Fruit fly (Drosophila melanogaster): ENCODE measurements around the gene CG5131.

The CG5131 gene

DNA sequence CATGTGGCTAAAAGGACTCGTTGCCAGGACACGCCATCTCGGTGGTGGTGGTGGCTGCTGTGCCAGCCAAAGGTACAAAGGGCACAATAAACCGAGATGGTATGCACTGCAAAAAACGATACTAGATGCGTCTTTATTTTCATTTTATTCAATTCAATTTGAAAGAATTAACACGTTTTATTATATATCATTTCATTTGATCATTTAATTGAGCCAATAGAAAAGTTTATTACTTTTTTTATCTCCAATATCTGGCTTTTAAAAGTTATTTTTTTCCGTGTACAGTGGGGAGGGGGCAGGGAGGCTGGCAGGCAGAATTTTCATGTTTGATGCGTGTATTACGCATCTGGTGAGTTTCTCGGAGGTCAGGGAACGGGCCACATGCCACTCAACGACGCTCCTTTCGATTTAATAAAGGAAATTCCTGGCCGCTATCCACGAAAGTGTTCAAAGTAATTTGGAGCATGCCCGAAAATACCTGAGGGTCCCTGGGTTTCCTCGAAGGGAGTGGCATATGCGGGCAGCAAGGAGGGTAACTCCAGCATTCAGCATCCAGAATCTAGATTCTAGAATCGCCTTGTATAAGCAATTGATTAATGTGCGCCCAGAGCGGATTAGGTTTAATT, 29.9 kb downstream of the CG5131 start (continued):
- TF ChIP-seq ind (GFP tag; optimal IDR thresholded peaks at IDR 0.05) (peak; percentile 78), ap (GFP tag; IDR thresholded peaks at IDR 0.05) (peak; percentile 77), Mad (GFP tag; optimal IDR thresholded peaks at IDR 0.05) (no peak), cato (GFP tag; optimal IDR thresholded peaks at IDR 0.05; ENCODE audit: borderline replicate concordance) (peak; percentile 59), Awh (GFP tag; IDR thresholded peaks at IDR 0.05) (peak; percentile 83), CG2120 (GFP tag; optimal IDR thresholded peaks at IDR 0.05) (no peak), ken (GFP tag; IDR thresholded peaks at IDR 0.05) (peak; percentile 80), CG18011 (GFP tag; optimal IDR thresholded peaks at IDR 0.05) (no peak), CG11560 (tag; IDR thresholded peaks at IDR 0.05) (peak; percentile 78), fd102C (GFP tag; optimal IDR thresholded peaks at IDR 0.05) (peak; percentile 42), hb (GFP tag; IDR thresholded peaks at IDR 0.05; ENCODE audit: partially characterized antibody) (no peak), CG18599 (GFP tag; optimal IDR thresholded peaks at IDR 0.05) (peak; percentile 96), Elba2 (GFP tag; optimal IDR thresholded peaks at IDR 0.05) (peak; percentile 24), tna (GFP tag; IDR thresholded peaks at IDR 0.05; ENCODE audit: partially characterized antibody) (no peak), CG3847 (GFP tag; IDR thresholded peaks at IDR 0.05) (peak; percentile 77), CG12391 (tag; optimal IDR thresholded peaks at IDR 0.05) (peak; percentile 93), CG10959 (GFP tag; IDR thresholded peaks at IDR 0.05) (peak; percentile 76), CG33213 (GFP tag; optimal IDR thresholded peaks at IDR 0.05) (peak; percentile 61), CG7745 (tag; optimal IDR thresholded peaks at IDR 0.05) (peak; percentile 46), Trl (optimal IDR thresholded peaks at IDR 0.05) (no peak), Trl (GFP tag; optimal IDR thresholded peaks at IDR 0.05) (peak; percentile 74), CG30020 (tag; optimal IDR thresholded peaks at IDR 0.05) (peak; percentile 68), CG2712 (tag; optimal IDR thresholded peaks at IDR 0.05) (peak; percentile 96), CG1647 (GFP tag; optimal IDR thresholded peaks at IDR 0.05) (peak; percentile 58), CG14014 (GFP tag; IDR thresholded peaks at IDR 0.05) (peak; percentile 77), CG4404 (GFP tag; IDR thresholded peaks at IDR 0.05) (peak; percentile 86), Kr (GFP tag; optimal IDR thresholded peaks at IDR 0.05) (peak; percentile 36), CkIIα-i1 (GFP tag; IDR thresholded peaks at IDR 0.05) (no peak), gt (GFP tag; IDR thresholded peaks at IDR 0.05) (peak; percentile 57), tin (GFP tag; optimal IDR thresholded peaks at IDR 0.05) (peak; percentile 83), Abd-B (GFP tag; optimal IDR thresholded peaks at IDR 0.05) (peak; percentile 82), mirr (GFP tag; optimal IDR thresholded peaks at IDR 0.05) (peak; percentile 50), CG11695 (GFP tag; IDR thresholded peaks at IDR 0.05) (peak; percentile 87), twi (tag; optimal IDR thresholded peaks at IDR 0.05) (peak; percentile 86), CG10147 (GFP tag; optimal IDR thresholded peaks at IDR 0.05) (peak; percentile 81), CG10431 (GFP tag; optimal IDR thresholded peaks at IDR 0.05) (peak; percentile 82), CG33557 (GFP tag; optimal IDR thresholded peaks at IDR 0.05) (peak; percentile 95), YL-1 (GFP tag; optimal IDR thresholded peaks at IDR 0.05) (no peak), CG17829 (tag; optimal IDR thresholded peaks at IDR 0.05) (peak; percentile 94), CG10274 (GFP tag; optimal IDR thresholded peaks at IDR 0.05) (peak; percentile 56), emc (GFP tag; optimal IDR thresholded peaks at IDR 0.05) (no peak), CG10462 (GFP tag; optimal IDR thresholded peaks at IDR 0.05) (peak; percentile 72), otp (GFP tag; IDR thresholded peaks at IDR 0.05) (peak; percentile 77), Atf3 (GFP tag; optimal IDR thresholded peaks at IDR 0.05) (peak; percentile 53), ci (GFP tag; IDR thresholded peaks at IDR 0.05) (peak; percentile 88), CG2199 (GFP tag; IDR thresholded peaks at IDR 0.05) (peak; percentile 86; the same call in 2 of the 3 replicates), usp (GFP tag; optimal IDR thresholded peaks at IDR 0.05) (no peak), run (tag; optimal IDR thresholded peaks at IDR 0.05) (peak; percentile 74), Ets65A (GFP tag) (peak; percentile 93), fd64A (GFP tag; optimal IDR thresholded peaks at IDR 0.05) (peak; percentile 69), CG10267 (tag; optimal IDR thresholded peaks at IDR 0.05) (peak; percentile 87)
